Worm (Caenorhabditis elegans): Measurements from ENCODE around the gene gem-4.

gem-4 gene

ce11 chrIV:11776968-11777467, 31.6 kb downstream of the gem-4 start:
- TF ChIP-seq nhr-71 (tag; optimal IDR thresholded peaks at IDR 0.05) (peak; percentile 75), mab-9 (GFP tag; IDR thresholded peaks at IDR 0.05) (no peak), egl-13 (tag; optimal IDR thresholded peaks at IDR 0.05) (peak; percentile 62), snu-23 (GFP tag; optimal IDR thresholded peaks at IDR 0.05) (no peak), skn-1 (tag; optimal IDR thresholded peaks at IDR 0.05) (no peak), pag-3 (tag; optimal IDR thresholded peaks at IDR 0.05; ENCODE audit: borderline replicate concordance, insufficient read depth) (no peak), nhr-77 (tag; optimal IDR thresholded peaks at IDR 0.05) (no peak), fos-1 (tag; optimal IDR thresholded peaks at IDR 0.05) (no peak), C04F5.9 (tag; optimal IDR thresholded peaks at IDR 0.05) (no peak), swsn-7 (tag; optimal IDR thresholded peaks at IDR 0.05) (no peak), unc-62 (GFP tag; optimal IDR thresholded peaks at IDR 0.05) (no peak), C16A3.4 (tag; optimal IDR thresholded peaks at IDR 0.05) (no peak), Y116A8C.19 (tag; optimal IDR thresholded peaks at IDR 0.05; ENCODE audit: borderline replicate concordance) (no peak), lin-14 (GFP tag; optimal IDR thresholded peaks at IDR 0.05) (peak; percentile 13), grh-1 (GFP tag; IDR thresholded peaks at IDR 0.05) (no peak), ztf-4 (tag; optimal IDR thresholded peaks at IDR 0.05) (no peak), ceh-8 (GFP tag; optimal IDR thresholded peaks at IDR 0.05) (no peak), lin-15B (tag; optimal IDR thresholded peaks at IDR 0.05) (no peak), rnt-1 (tag; optimal IDR thresholded peaks at IDR 0.05) (no peak), efl-1 (optimal IDR thresholded peaks at IDR 0.05) (no peak), efl-1 (GFP tag; optimal IDR thresholded peaks at IDR 0.05 in 1 of 2) (no peak), nhr-11 (tag; optimal IDR thresholded peaks at IDR 0.05) (no peak), unc-86 (tag; optimal IDR thresholded peaks at IDR 0.05) (peak; percentile 21), nhr-12 (tag; optimal IDR thresholded peaks at IDR 0.05) (no peak), nhr-47 (tag; optimal IDR thresholded peaks at IDR 0.05) (peak; percentile 16)

- TF ChIP-seq ceh-88 (GFP tag; IDR thresholded peaks at IDR 0.05) (no peak), dpl-1 (GFP tag; optimal IDR thresholded peaks at IDR 0.05) (no peak), nhr-47 (tag; optimal IDR thresholded peaks at IDR 0.05) (no peak), efl-1 (optimal IDR thresholded peaks at IDR 0.05) (no peak), efl-1 (GFP tag; optimal IDR thresholded peaks at IDR 0.05 in 1 of 2) (no peak), ceh-63 (GFP tag; optimal IDR thresholded peaks at IDR 0.05) (no peak), C16A3.4 (tag; optimal IDR thresholded peaks at IDR 0.05) (no peak), nhr-71 (tag; optimal IDR thresholded peaks at IDR 0.05) (peak; percentile 26), ceh-90 (tag; optimal IDR thresholded peaks at IDR 0.05) (no peak), nhr-76 (tag; optimal IDR thresholded peaks at IDR 0.05) (no peak), mef-2 (tag; optimal IDR thresholded peaks at IDR 0.05) (no peak), pqm-1 (tag; optimal IDR thresholded peaks at IDR 0.05) (no peak), grh-1 (GFP tag; IDR thresholded peaks at IDR 0.05) (no peak), aha-1 (tag; optimal IDR thresholded peaks at IDR 0.05) (no peak), zag-1 (tag; optimal IDR thresholded peaks at IDR 0.05) (no peak), nhr-28 (tag; optimal IDR thresholded peaks at IDR 0.05) (no peak), snpc-4 (tag; optimal IDR thresholded peaks at IDR 0.05) (no peak), dsc-1 (tag; optimal IDR thresholded peaks at IDR 0.05) (no peak), hlh-4 (tag; optimal IDR thresholded peaks at IDR 0.05) (no peak), unc-30 (tag; optimal IDR thresholded peaks at IDR 0.05) (no peak), sptf-1 (tag; optimal IDR thresholded peaks at IDR 0.05) (no peak), lir-3 (tag; optimal IDR thresholded peaks at IDR 0.05; ENCODE audit: poor library complexity) (no peak), efl-3 (GFP tag; optimal IDR thresholded peaks at IDR 0.05) (no peak), nhr-84 (tag; optimal IDR thresholded peaks at IDR 0.05) (no peak), fkh-10 (GFP tag; optimal IDR thresholded peaks at IDR 0.05) (no peak), nhr-12 (tag; optimal IDR thresholded peaks at IDR 0.05) (no peak), rnt-1 (tag; optimal IDR thresholded peaks at IDR 0.05) (peak; percentile 47), ama-1 (optimal IDR thresholded peaks at IDR 0.05) (no peak), lin-39 (tag; optimal IDR thresholded peaks at IDR 0.05) (peak; percentile 45), snu-23 (GFP tag; optimal IDR thresholded peaks at IDR 0.05) (no peak), lsy-2 (tag; optimal IDR thresholded peaks at IDR 0.05) (peak in 1 of 2 experiments; percentile 3), unc-98 (GFP tag; IDR thresholded peaks at IDR 0.05) (no peak), nhr-19 (GFP tag; conservative IDR thresholded peaks at IDR 0.05) (0 out of 2 replicates have a peak, but pooled peaks have one; percentile 3)
Measured at ce11 chrIV:11779028-11779427, 33.6 kb downstream of the gem-4 start, which contains the start of gene lpr-2. lpr-2 (plus strand) TSS chrIV:11779216.

Data from whole organism, L1 larva.